Worm (Caenorhabditis elegans): ENCODE results near the gene R166.3.

Gene R166.3

DNA sequence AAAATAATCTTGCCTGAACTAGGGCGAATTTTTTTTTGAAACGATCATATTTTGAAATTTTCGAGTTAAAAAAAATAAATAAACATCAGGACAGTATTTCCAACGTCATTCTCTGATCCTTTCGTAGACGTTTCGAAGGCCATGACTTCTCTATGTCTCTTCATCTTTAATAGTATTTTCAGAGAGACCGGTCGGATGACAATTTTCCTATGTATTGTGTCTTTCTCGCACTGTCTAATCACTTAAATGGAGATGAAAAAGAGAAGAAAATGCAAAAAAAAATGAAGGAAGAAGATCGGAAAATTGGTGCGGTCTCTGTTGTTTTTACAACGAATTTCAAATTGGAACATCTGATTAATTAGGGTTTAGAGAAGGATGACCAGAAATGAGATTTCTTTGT lies 14.0 kb downstream of the R166.3 start:
- TF ChIP-seq ttx-3 (tag; optimal IDR thresholded peaks at IDR 0.05), result no peak
- TF ChIP-seq unc-55 (GFP tag; optimal IDR thresholded peaks at IDR 0.05), result no peak
- TF ChIP-seq fkh-6 (tag; optimal IDR thresholded peaks at IDR 0.05), result no peak
- TF ChIP-seq Y22D7AL.16 (tag; optimal IDR thresholded peaks at IDR 0.05), result no peak
- no peak for TF ChIP-seq ceh-2 (tag; optimal IDR thresholded peaks at IDR 0.05)
- TF ChIP-seq nfya-1 (tag; optimal IDR thresholded peaks at IDR 0.05), result no peak

DNA sequence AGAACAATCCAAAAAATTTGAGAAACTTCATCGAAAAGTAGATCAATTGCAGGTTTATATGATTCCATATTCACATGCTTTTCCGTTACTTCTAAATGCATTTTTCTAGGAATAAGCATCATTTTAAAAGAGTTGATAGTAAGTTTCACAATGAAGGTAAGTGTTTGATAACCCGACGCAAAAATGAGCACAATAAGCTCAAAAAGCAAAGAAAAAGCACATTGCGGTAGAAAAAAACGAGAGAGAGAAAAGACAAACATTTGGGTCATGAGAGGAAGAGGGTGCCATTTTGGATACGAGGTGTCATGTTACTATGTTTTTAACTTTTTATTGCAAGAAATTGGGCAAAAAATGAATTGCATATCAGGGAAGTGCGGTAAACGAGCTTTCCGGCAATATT lies 14.8 kb downstream of the R166.3 start, which contains the start of gene F59B10.6:
Gene F59B10.6 (minus strand): TSS at position 101 of the 400 bp plus-strand sequence.
- no peak for TF ChIP-seq rnt-1 (tag; optimal IDR thresholded peaks at IDR 0.05)
- no peak for TF ChIP-seq fax-1 (tag; optimal IDR thresholded peaks at IDR 0.05)
- TF ChIP-seq T23F11.4 (GFP tag; optimal IDR thresholded peaks at IDR 0.05), result no peak

ce11 chrII:10523583-10523982 lies 15.5 kb downstream of the R166.3 start, which contains the start of gene F59B10.5:
Gene F59B10.5, minus strand, starts transcription at chrII:10523683.
- TF ChIP-seq T23F11.4 (GFP tag; optimal IDR thresholded peaks at IDR 0.05) (no peak), lim-6 (tag; optimal IDR thresholded peaks at IDR 0.05) (no peak), nhr-11 (tag; optimal IDR thresholded peaks at IDR 0.05) (no peak), hlh-8 (tag; optimal IDR thresholded peaks at IDR 0.05) (no peak), ttx-3 (tag; optimal IDR thresholded peaks at IDR 0.05) (no peak), ceh-2 (tag; optimal IDR thresholded peaks at IDR 0.05) (no peak), sox-4 (tag; optimal IDR thresholded peaks at IDR 0.05) (no peak), hlh-13 (GFP tag; optimal IDR thresholded peaks at IDR 0.05) (no peak), F13H6.1 (tag; optimal IDR thresholded peaks at IDR 0.05) (no peak), ama-1 (optimal IDR thresholded peaks at IDR 0.05) (no peak), ceh-34 (tag; optimal IDR thresholded peaks at IDR 0.05) (no peak), npax-4 (tag; optimal IDR thresholded peaks at IDR 0.05) (no peak), pat-9 (tag; optimal IDR thresholded peaks at IDR 0.05) (no peak), pqm-1 (tag; optimal IDR thresholded peaks at IDR 0.05) (no peak), ceh-45 (GFP tag; IDR thresholded peaks at IDR 0.05) (no peak), ahr-1 (tag; optimal IDR thresholded peaks at IDR 0.05) (no peak)

DNA sequence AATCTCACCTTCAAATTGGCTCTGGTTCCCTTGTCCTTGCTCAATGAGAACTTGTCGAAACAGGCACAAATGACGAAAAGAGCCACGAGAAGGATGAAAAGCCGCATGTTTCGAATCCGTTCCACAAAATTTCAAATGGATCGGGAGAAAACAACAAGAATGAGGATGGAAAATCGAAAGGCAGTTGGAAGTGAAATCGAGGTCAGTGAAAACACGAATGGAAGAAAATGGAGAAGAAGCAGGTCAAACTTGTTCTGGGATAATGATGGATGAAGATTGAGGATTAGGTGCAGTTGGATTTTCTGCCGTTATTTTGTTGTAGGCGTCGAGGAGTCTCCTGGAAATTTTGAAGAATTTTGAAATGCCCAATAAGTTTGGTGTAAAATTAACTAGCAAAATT lies 16.1 kb downstream of the R166.3 start:
- no peak for TF ChIP-seq lin-11 (tag; optimal IDR thresholded peaks at IDR 0.05)
- TF ChIP-seq tbx-7 (tag; optimal IDR thresholded peaks at IDR 0.05), result no peak

- TF ChIP-seq ceh-22 (tag; optimal IDR thresholded peaks at IDR 0.05), result no peak
- TF ChIP-seq pat-9 (tag; optimal IDR thresholded peaks at IDR 0.05), result no peak
- no peak for TF ChIP-seq lim-6 (tag; optimal IDR thresholded peaks at IDR 0.05)
- TF ChIP-seq ceh-9 (tag; optimal IDR thresholded peaks at IDR 0.05), result no peak
- TF ChIP-seq ztf-16 (tag; optimal IDR thresholded peaks at IDR 0.05), result no peak
- TF ChIP-seq K02D7.2 (tag; optimal IDR thresholded peaks at IDR 0.05), result no peak
- no peak for TF ChIP-seq ceh-45 (GFP tag; IDR thresholded peaks at IDR 0.05)
- no peak for TF ChIP-seq ceh-14 (tag; optimal IDR thresholded peaks at IDR 0.05)
- TF ChIP-seq elt-4 (tag; optimal IDR thresholded peaks at IDR 0.05), result no peak
- TF ChIP-seq pros-1 (tag; optimal IDR thresholded peaks at IDR 0.05), result no peak
These were observed 19.3 kb downstream of the R166.3 start for ce11 chrII:10519863-10520262.

ce11 chrII:10519017-10519416 lies 20.1 kb downstream of the R166.3 start, which contains the start of gene F59B10.4:
Gene F59B10.4, minus strand, starts transcription at chrII:10519117.
- TF ChIP-seq pha-2 (tag; optimal IDR thresholded peaks at IDR 0.05), result no peak
- TF ChIP-seq hlh-8 (tag; optimal IDR thresholded peaks at IDR 0.05), result no peak
- no peak for TF ChIP-seq ceh-6 (GFP tag; optimal IDR thresholded peaks at IDR 0.05)
- TF ChIP-seq Y22D7AL.16 (tag; optimal IDR thresholded peaks at IDR 0.05), result no peak
- no peak for TF ChIP-seq ceh-22 (tag; optimal IDR thresholded peaks at IDR 0.05)
- TF ChIP-seq T23F11.4 (GFP tag; optimal IDR thresholded peaks at IDR 0.05), result no peak
- no peak for TF ChIP-seq ceh-31 (tag; optimal IDR thresholded peaks at IDR 0.05)
- TF ChIP-seq hlh-15 (tag; optimal IDR thresholded peaks at IDR 0.05), result no peak
- no peak for TF ChIP-seq ceh-2 (tag; optimal IDR thresholded peaks at IDR 0.05)
- TF ChIP-seq ahr-1 (tag; optimal IDR thresholded peaks at IDR 0.05), result no peak
- no peak for TF ChIP-seq pqm-1 (tag; optimal IDR thresholded peaks at IDR 0.05)
- no peak for TF ChIP-seq C08G9.2 (tag; optimal IDR thresholded peaks at IDR 0.05)
- no peak for TF ChIP-seq ceh-48 (tag; optimal IDR thresholded peaks at IDR 0.05)
- TF ChIP-seq madf-2 (tag; optimal IDR thresholded peaks at IDR 0.05), result no peak
- no peak for TF ChIP-seq ztf-16 (tag; optimal IDR thresholded peaks at IDR 0.05)
- no peak for TF ChIP-seq sox-2 (GFP tag; IDR thresholded peaks at IDR 0.05)
- no peak for TF ChIP-seq ref-2 (tag; optimal IDR thresholded peaks at IDR 0.05)
- no peak for TF ChIP-seq pha-4 (tag; optimal IDR thresholded peaks at IDR 0.05)
